Worm (Caenorhabditis elegans) whole organism, L1 larva: ENCODE results near the gene pak-2.

Source experiments
- C16A3.4 ChIP-seq: fragments of 150-350 bp; optimal IDR thresholded peaks from 2 replicates; lab custom pipeline; 2014; ENCODE audit warnings: missing biosample characterization, missing genetic modification characterization
- C34B4.2 ChIP-seq: sonication (generic microtip); optimal IDR thresholded peaks from 2 replicates; lab custom pipeline; 2017; ENCODE audit warnings: mild to moderate bottlenecking, missing genetic modification characterization, missing compliant biosample characterization
- F16B12.6 ChIP-seq: fragments of 150-350 bp; optimal IDR thresholded peaks from 2 replicates; lab custom pipeline; 2014; ENCODE audit warnings: missing biosample characterization, missing genetic modification characterization
- alr-1 ChIP-seq: fragments of 200-800 bp; sonication (Bioruptor generic); optimal IDR thresholded peaks from 2 replicates; lab custom pipeline; 2018; ENCODE audit warnings: borderline replicate concordance, mild to moderate bottlenecking, missing genetic modification characterization, missing compliant biosample characterization
- blmp-1 ChIP-seq: fragments of 150-350 bp; optimal IDR thresholded peaks from 2 replicates; lab custom pipeline; 2014; ENCODE audit warnings: missing biosample characterization, missing genetic modification characterization
- ceh-8 ChIP-seq: fragments of 200-800 bp; sonication (Bioruptor generic); optimal IDR thresholded peaks from 2 replicates; lab custom pipeline; 2018; ENCODE audit warnings: mild to moderate bottlenecking, missing genetic modification characterization, moderate library complexity, missing compliant biosample characterization
- ceh-82 ChIP-seq, 3 experiments: fragments of 150-350 bp in 1 of 3; sonication (generic microtip) in 2 of 3; optimal IDR thresholded peaks; 2 replicates each; lab custom pipeline; 2014 to 2017; ENCODE audit warnings: missing biosample characterization in 3 of 3, missing genetic modification characterization in 3 of 3
- dpl-1 ChIP-seq, 3 experiments: fragments of 150-350 bp in 2 of 3; sonication (generic microtip) in 1 of 3; optimal IDR thresholded peaks; 2 replicates each; lab custom pipeline; 2014 to 2017; ENCODE audit warnings: missing biosample characterization in 3 of 3, missing genetic modification characterization in 3 of 3, missing genetic modification reagents in 3 of 3
- dsc-1 ChIP-seq: sonication (generic microtip); optimal IDR thresholded peaks from 2 replicates; lab custom pipeline; 2016; ENCODE audit warnings: mild to moderate bottlenecking, missing genetic modification characterization, missing compliant biosample characterization
- efl-3 ChIP-seq: fragments of 200-800 bp; sonication (Bioruptor generic); optimal IDR thresholded peaks from 2 replicates; lab custom pipeline; 2018; ENCODE audit warnings: mild to moderate bottlenecking, missing genetic modification characterization, missing compliant biosample characterization
- egl-13 ChIP-seq: sonication (generic microtip); optimal IDR thresholded peaks from 2 replicates; lab custom pipeline; 2016; ENCODE audit warnings: missing genotype, missing genetic modification reagents, missing genetic modification characterization, missing compliant biosample characterization
- egl-27 ChIP-seq, 2 experiments: fragments of 150-350 bp in 1 of 2; sonication (generic microtip); optimal IDR thresholded peaks; 3 replicates each; lab custom pipeline; 2017 to 2018; ENCODE audit warnings: missing biosample characterization in 2 of 2, missing genetic modification characterization in 2 of 2, missing genetic modification reagents in 2 of 2
- elt-3 ChIP-seq, 6 experiments: fragments of 150-350 bp in 1 of 6; sonication (generic microtip); optimal IDR thresholded peaks; 2 replicates each; lab custom pipeline; 2017 to 2018; ENCODE audit warnings: missing biosample characterization in 6 of 6, missing genetic modification characterization in 6 of 6, inconsistent platforms in 1 of 6
- fkh-10 ChIP-seq: sonication (generic microtip); optimal IDR thresholded peaks from 2 replicates; lab custom pipeline; 2017; ENCODE audit warnings: missing biosample characterization, missing genetic modification reagents, missing genetic modification characterization
- fkh-4 ChIP-seq: sonication (generic microtip); optimal IDR thresholded peaks from 2 replicates; lab custom pipeline; 2016; ENCODE audit warnings: missing compliant biosample characterization, missing genetic modification characterization, borderline replicate concordance
- fkh-8 ChIP-seq: sonication (generic microtip); optimal IDR thresholded peaks from 2 replicates; lab custom pipeline; 2016; ENCODE audit warnings: mild to moderate bottlenecking, missing genetic modification characterization, missing compliant biosample characterization
- fos-1 ChIP-seq: fragments of 150-350 bp; optimal IDR thresholded peaks from 2 replicates; lab custom pipeline; 2014; ENCODE audit warnings: missing biosample characterization, missing genetic modification characterization
- grh-1 ChIP-seq: fragments of 200-800 bp; sonication (Bioruptor generic); IDR thresholded peaks from 2 replicates; pipeline ENCODE4 v1.3.6; 2022; ENCODE audit warnings: missing genetic modification reagents, missing genetic modification characterization, missing compliant biosample characterization
- hlh-4 ChIP-seq: sonication (generic microtip); optimal IDR thresholded peaks from 2 replicates; lab custom pipeline; 2016; ENCODE audit warnings: mild to moderate bottlenecking, missing genetic modification characterization, missing compliant biosample characterization
- irx-1 ChIP-seq: sonication (generic microtip); optimal IDR thresholded peaks from 2 replicates; lab custom pipeline; 2016; ENCODE audit warnings: missing genetic modification characterization, missing compliant biosample characterization
- isw-1 ChIP-seq: fragments of 200-800 bp; sonication (Bioruptor generic); IDR thresholded peaks from 2 replicates; pipeline ENCODE4 v1.3.6; 2022; ENCODE audit warnings: missing genetic modification characterization, missing compliant biosample characterization
- lin-13 ChIP-seq: fragments of 150-350 bp; optimal IDR thresholded peaks from 2 replicates; lab custom pipeline; 2014; ENCODE audit warnings: missing biosample characterization, missing genetic modification reagents, missing genetic modification characterization
- lin-14 ChIP-seq: fragments of 200-800 bp; sonication (Bioruptor generic); optimal IDR thresholded peaks from 2 replicates; lab custom pipeline; 2018; ENCODE audit warnings: mild to moderate bottlenecking, missing genetic modification characterization, moderate library complexity, missing compliant biosample characterization
- lin-15B ChIP-seq: fragments of 150-350 bp; sonication (generic microtip); optimal IDR thresholded peaks from 3 replicates; lab custom pipeline; 2014; ENCODE audit warnings: missing biosample characterization, missing genetic modification characterization
- lin-35 ChIP-seq, 2 experiments: fragments of 150-350 bp; optimal IDR thresholded peaks; 2 replicates each; lab custom pipeline; 2014; ENCODE audit warnings: missing biosample characterization in 2 of 2, missing genetic modification characterization in 2 of 2, missing genetic modification reagents in 2 of 2
- lir-3 ChIP-seq: sonication (generic microtip); optimal IDR thresholded peaks from 2 replicates; lab custom pipeline; 2016; ENCODE audit warnings: mild to moderate bottlenecking, missing genetic modification characterization, moderate library complexity, missing compliant biosample characterization; ENCODE audit not compliant: poor library complexity
- lsy-2 ChIP-seq, 2 experiments: fragments of 150-350 bp; optimal IDR thresholded peaks; 2 replicates each; lab custom pipeline; 2014; ENCODE audit warnings: missing biosample characterization in 2 of 2, missing genetic modification characterization in 2 of 2
- mdl-1 ChIP-seq, 2 experiments: fragments of 150-350 bp; optimal IDR thresholded peaks; 2 replicates each; lab custom pipeline; 2014 to 2017; ENCODE audit warnings: missing biosample characterization in 2 of 2, missing genetic modification characterization in 2 of 2, inconsistent platforms in 1 of 2
- mep-1 ChIP-seq: fragments of 150-350 bp; optimal IDR thresholded peaks from 2 replicates; lab custom pipeline; 2014; ENCODE audit warnings: missing biosample characterization, missing genetic modification characterization
- nhr-19 ChIP-seq: fragments of 200-800 bp; sonication (Bioruptor generic); conservative IDR thresholded peaks from 2 replicates; pipeline ENCODE4 v1.3.6; 2022; ENCODE audit warnings: missing genetic modification characterization, missing compliant biosample characterization
- nhr-20 ChIP-seq: sonication (generic microtip); optimal IDR thresholded peaks from 2 replicates; lab custom pipeline; 2016; ENCODE audit warnings: mild to moderate bottlenecking, missing genetic modification characterization, missing compliant biosample characterization
- nhr-47 ChIP-seq: sonication (generic microtip); optimal IDR thresholded peaks from 2 replicates; lab custom pipeline; 2016; ENCODE audit warnings: mild to moderate bottlenecking, missing genetic modification characterization, moderate library complexity, missing compliant biosample characterization
- nhr-71 ChIP-seq: sonication (generic microtip); optimal IDR thresholded peaks from 2 replicates; lab custom pipeline; 2016; ENCODE audit warnings: mild to moderate bottlenecking, missing genetic modification characterization, moderate library complexity, missing compliant biosample characterization
- nhr-77 ChIP-seq: fragments of 150-350 bp; optimal IDR thresholded peaks from 2 replicates; lab custom pipeline; 2014; ENCODE audit warnings: missing biosample characterization, missing genetic modification characterization
- nhr-84 ChIP-seq: sonication (generic microtip); optimal IDR thresholded peaks from 2 replicates; lab custom pipeline; 2017; ENCODE audit warnings: missing biosample characterization, missing genetic modification characterization
- nhr-85 ChIP-seq: sonication (generic microtip); peaks from one replicate; lab custom pipeline; 2016; ENCODE audit warnings: missing genetic modification characterization, inconsistent platforms, missing compliant biosample characterization
- nhr-90 ChIP-seq: sonication (generic microtip); optimal IDR thresholded peaks from 2 replicates; lab custom pipeline; 2016; ENCODE audit warnings: mild to moderate bottlenecking, missing genetic modification characterization, missing compliant biosample characterization; ENCODE audit not compliant: poor library complexity
- pax-3 ChIP-seq: fragments of 200-800 bp; sonication (Bioruptor generic); optimal IDR thresholded peaks from 2 replicates; lab custom pipeline; 2018; ENCODE audit warnings: mild to moderate bottlenecking, missing genetic modification characterization, moderate library complexity, missing compliant biosample characterization
- rnt-1 ChIP-seq: sonication (generic microtip); optimal IDR thresholded peaks from 2 replicates; lab custom pipeline; 2016; ENCODE audit warnings: mild to moderate bottlenecking, missing genetic modification characterization, moderate library complexity, missing compliant biosample characterization
- skn-1 ChIP-seq: fragments of 150-350 bp; optimal IDR thresholded peaks from 2 replicates; lab custom pipeline; 2014; ENCODE audit warnings: missing biosample characterization, missing genetic modification characterization
- snpc-4 ChIP-seq: fragments of 150-350 bp; optimal IDR thresholded peaks from 2 replicates; lab custom pipeline; 2014; ENCODE audit warnings: missing biosample characterization, missing genetic modification characterization
- sox-4 ChIP-seq: sonication (generic microtip); optimal IDR thresholded peaks from 2 replicates; lab custom pipeline; 2016; ENCODE audit warnings: missing genetic modification characterization, missing compliant biosample characterization
- sptf-1 ChIP-seq: fragments of 150-350 bp; optimal IDR thresholded peaks from 2 replicates; lab custom pipeline; 2014; ENCODE audit warnings: missing biosample characterization, missing genetic modification characterization
- swsn-7 ChIP-seq: sonication (generic microtip); optimal IDR thresholded peaks from 2 replicates; lab custom pipeline; 2016; ENCODE audit warnings: missing genetic modification characterization, missing compliant biosample characterization
- tlp-1 ChIP-seq: fragments of 150-350 bp; optimal IDR thresholded peaks from 2 replicates; lab custom pipeline; 2014; ENCODE audit warnings: missing biosample characterization, missing genetic modification characterization
- unc-130 ChIP-seq: fragments of 150-350 bp; optimal IDR thresholded peaks from 2 replicates; lab custom pipeline; 2017; ENCODE audit warnings: missing biosample characterization, missing genetic modification characterization, inconsistent platforms
- unc-62 ChIP-seq: fragments of 150-350 bp; optimal IDR thresholded peaks from 2 replicates; lab custom pipeline; 2014; ENCODE audit warnings: missing biosample characterization, missing genetic modification reagents, missing genetic modification characterization
- unc-86 ChIP-seq: sonication (generic microtip); optimal IDR thresholded peaks from 2 replicates; lab custom pipeline; 2016; ENCODE audit warnings: missing genetic modification characterization, missing compliant biosample characterization
- unc-98 ChIP-seq: fragments of 200-800 bp; sonication (Bioruptor generic); IDR thresholded peaks from 2 replicates; pipeline ENCODE4 v1.3.6; 2022; ENCODE audit warnings: missing genetic modification characterization, missing compliant biosample characterization
- xbp-1 ChIP-seq: sonication (generic microtip); optimal IDR thresholded peaks from 2 replicates; lab custom pipeline; 2016; ENCODE audit warnings: missing genetic modification characterization, missing compliant biosample characterization
- zag-1 ChIP-seq: fragments of 150-350 bp; optimal IDR thresholded peaks from 2 replicates; lab custom pipeline; 2014; ENCODE audit warnings: missing biosample characterization, missing genetic modification characterization
- ztf-11 ChIP-seq, 2 experiments: sonication (generic microtip); optimal IDR thresholded peaks; 2 replicates each; lab custom pipeline; 2016 to 2017; ENCODE audit warnings: missing genetic modification characterization in 2 of 2, missing biosample characterization in 1 of 2, missing compliant biosample characterization in 1 of 2

pak-2 gene

DNA sequence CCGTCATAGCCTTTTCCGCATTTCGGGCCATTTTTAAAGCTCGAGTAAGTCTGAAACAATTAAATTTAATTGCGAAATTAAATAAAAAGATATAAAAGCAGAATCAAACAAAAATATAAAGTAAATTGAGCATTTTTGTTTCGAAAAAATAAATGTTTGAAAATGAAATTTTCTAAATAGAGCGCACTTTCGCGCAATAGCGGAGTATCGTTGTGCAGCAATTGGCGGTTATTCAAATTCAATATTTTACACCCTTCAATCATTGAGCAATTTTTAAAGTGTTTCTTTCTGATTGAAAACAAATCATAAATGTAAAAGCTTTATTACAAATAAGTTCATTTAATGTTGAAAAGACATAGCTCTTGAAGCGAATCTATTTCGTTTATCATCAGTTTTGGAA is 38.6 kb downstream of the pak-2 start, which contains the start of gene isy-1:
TSS of gene isy-1 (minus strand) at position 50 of the 400 bp plus-strand sequence.
- peak; percentile 53 for TF ChIP-seq nhr-90 (tag; lab: Kevin White, UChicago)
- no peak for TF ChIP-seq C34B4.2 (tag; lab: Kevin White, UChicago)
- peak; percentile 29 for TF ChIP-seq irx-1 (tag; lab: Kevin White, UChicago)
- TF ChIP-seq nhr-47: peak; percentile 75
- no peak for TF ChIP-seq tlp-1 (tag; lab: Kevin White, UChicago)
- no peak for TF ChIP-seq efl-3
- TF ChIP-seq lsy-2 (tag; optimal IDR thresholded peaks at IDR 0.05; lab: Kevin White, UChicago): peak; percentile 81 to 90
- peak; percentile 48 for TF ChIP-seq lin-13 (GFP tag; lab: Kevin White, UChicago)
- peak; percentile 59 for TF ChIP-seq isw-1 (GFP tag; lab: Robert Waterston, UW)
- TF ChIP-seq alr-1 (tag; lab: Kevin White, UChicago): no peak
- TF ChIP-seq F16B12.6: peak; percentile 30
- TF ChIP-seq unc-62 (GFP tag; lab: Kevin White, UChicago): no peak
- TF ChIP-seq mep-1 (tag; lab: Kevin White, UChicago): peak; percentile 90
- TF ChIP-seq fkh-10 (GFP tag; lab: Kevin White, UChicago): peak; percentile 26
- TF ChIP-seq sox-4 (tag; lab: Kevin White, UChicago): peak; percentile 42
- TF ChIP-seq lin-14 (GFP tag; lab: Kevin White, UChicago): peak; percentile 76
- TF ChIP-seq nhr-20 (tag; lab: Kevin White, UChicago): peak; percentile 74
- TF ChIP-seq swsn-7 (tag; lab: Kevin White, UChicago): peak; percentile 66
- TF ChIP-seq blmp-1 (tag; lab: Kevin White, UChicago): peak; percentile 93
- TF ChIP-seq unc-98 (GFP tag; lab: Robert Waterston, UW): no peak
- TF ChIP-seq ceh-82 (tag; optimal IDR thresholded peaks at IDR 0.05; lab: Kevin White, UChicago): peak; percentile 37 to 75 (median 71)
- TF ChIP-seq ceh-8: peak; percentile 17
- TF ChIP-seq pax-3 (tag; lab: Kevin White, UChicago): peak; percentile 24
- TF ChIP-seq skn-1 (tag; lab: Kevin White, UChicago): peak; percentile 88
- no peak for TF ChIP-seq ztf-11 (tag; optimal IDR thresholded peaks at IDR 0.05; lab: Kevin White, UChicago)
- peak; percentile 81 for TF ChIP-seq nhr-71 (tag; lab: Kevin White, UChicago)
- peak in 1 of 2 experiments; percentile 53 for TF ChIP-seq mdl-1 (tag; optimal IDR thresholded peaks at IDR 0.05; lab: Kevin White, UChicago)
- peak; percentile 65 for TF ChIP-seq nhr-85
- no peak for TF ChIP-seq egl-27 (tag; optimal IDR thresholded peaks at IDR 0.05; lab: Kevin White, UChicago)
- TF ChIP-seq lin-35 (GFP tag; optimal IDR thresholded peaks at IDR 0.05; lab: Kevin White, UChicago): peak; percentile 97 to 98
- TF ChIP-seq fkh-4 (tag; lab: Kevin White, UChicago): no peak
- peak; percentile 45 for TF ChIP-seq unc-86
- peak; percentile 87 for TF ChIP-seq C16A3.4
- TF ChIP-seq elt-3 (tag; optimal IDR thresholded peaks at IDR 0.05; lab: Kevin White, UChicago): peak in 2 of 6 experiments; percentile 31 to 59
- peak; percentile 73 for TF ChIP-seq nhr-19 (GFP tag; lab: Robert Waterston, UW)
- TF ChIP-seq nhr-84 (tag; lab: Kevin White, UChicago): no peak
- TF ChIP-seq zag-1 (tag; lab: Kevin White, UChicago): no peak
- TF ChIP-seq sptf-1: no peak
- TF ChIP-seq unc-130 (tag; lab: Kevin White, UChicago): peak; percentile 43
- peak; percentile 69 for TF ChIP-seq rnt-1 (tag; lab: Kevin White, UChicago)
- TF ChIP-seq snpc-4 (tag; lab: Kevin White, UChicago): peak; percentile 70
- TF ChIP-seq fkh-8 (tag; lab: Kevin White, UChicago): peak; percentile 61
- peak; percentile 70 for TF ChIP-seq xbp-1 (tag; lab: Kevin White, UChicago)
- TF ChIP-seq nhr-77 (tag; lab: Kevin White, UChicago): peak; percentile 33
- TF ChIP-seq grh-1: no peak; the same call in 1 of the 2 replicates
- TF ChIP-seq hlh-4 (tag; lab: Kevin White, UChicago): no peak
- peak; percentile 91 for TF ChIP-seq lin-15B (tag; lab: Kevin White, UChicago)
- peak; percentile 29 for TF ChIP-seq lir-3 (tag; lab: Kevin White, UChicago)
- TF ChIP-seq egl-13 (tag; lab: Kevin White, UChicago): peak; percentile 25
- TF ChIP-seq dsc-1: peak; percentile 60
- TF ChIP-seq fos-1 (tag; lab: Kevin White, UChicago): peak; percentile 51
- TF ChIP-seq dpl-1 (GFP tag; optimal IDR thresholded peaks at IDR 0.05; lab: Kevin White, UChicago): peak; percentile 92 to 96 (median 94)
